Fruit fly (Drosophila melanogaster): ENCODE measurements around the gene natalisin.

natalisin gene

DNA sequence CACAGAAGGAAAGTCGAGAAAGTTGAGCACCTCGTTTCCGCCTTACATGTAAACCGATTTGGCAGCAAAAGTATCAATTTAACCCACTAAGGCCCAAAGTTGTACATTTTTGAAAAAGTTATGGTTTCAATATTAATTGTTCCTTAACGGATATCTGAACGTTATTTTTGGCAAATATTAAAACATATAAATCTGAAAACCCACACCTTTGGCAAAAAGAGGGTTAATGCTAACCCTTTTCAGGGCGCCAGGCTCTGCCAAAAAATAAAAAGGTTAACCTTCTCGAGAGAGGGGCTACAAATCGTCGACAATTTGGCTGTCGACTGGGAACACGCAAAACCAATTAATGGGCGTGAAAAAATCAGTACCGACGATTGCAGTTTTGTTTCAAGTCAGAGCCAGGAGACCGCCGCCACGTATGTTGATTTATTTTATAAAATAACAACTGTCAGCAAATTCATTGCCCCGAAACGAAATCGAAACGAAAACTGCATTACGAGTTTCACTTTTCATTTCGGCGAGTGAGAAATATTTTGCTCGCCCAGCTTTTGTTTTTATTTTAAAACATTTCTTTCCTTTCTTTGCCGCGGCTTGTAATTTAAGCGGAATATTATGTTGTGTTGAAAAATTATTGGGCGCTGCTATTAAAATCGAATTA is 1.1 kb downstream of the natalisin start (continued):
- TF ChIP-seq CG31627 (GFP tag; optimal IDR thresholded peaks at IDR 0.05), result peak; percentile 34
- TF ChIP-seq lz (GFP tag; optimal IDR thresholded peaks at IDR 0.05), result peak; percentile 25
- peak; percentile 34 for TF ChIP-seq CG6792 (GFP tag; optimal IDR thresholded peaks at IDR 0.05)
- TF ChIP-seq vri (GFP tag; optimal IDR thresholded peaks at IDR 0.05), result peak; percentile 1
- peak; percentile 42 for TF ChIP-seq topi (GFP tag; optimal IDR thresholded peaks at IDR 0.05)
- TF ChIP-seq spab (GFP tag; optimal IDR thresholded peaks at IDR 0.05), result no peak
- TF ChIP-seq CG11902 (GFP tag; optimal IDR thresholded peaks at IDR 0.05), result peak; percentile 8
- TF ChIP-seq CG6163 (GFP tag; IDR thresholded peaks at IDR 0.05), result no peak
- no peak for TF ChIP-seq CG10631 (GFP tag; optimal IDR thresholded peaks at IDR 0.05)
- peak; percentile 21 for TF ChIP-seq cyc (GFP tag; optimal IDR thresholded peaks at IDR 0.05)
- TF ChIP-seq acj6 (GFP tag; optimal IDR thresholded peaks at IDR 0.05), result peak; percentile 6
- no peak for TF ChIP-seq CG6276 (GFP tag; optimal IDR thresholded peaks at IDR 0.05)
- TF ChIP-seq Ets96B (tag; optimal IDR thresholded peaks at IDR 0.05), result no peak
- peak; percentile 27 for TF ChIP-seq CG34406 (GFP tag; optimal IDR thresholded peaks at IDR 0.05)
- TF ChIP-seq CG1621 (tag; optimal IDR thresholded peaks at IDR 0.05), result no peak
- TF ChIP-seq Lpt (GFP tag; optimal IDR thresholded peaks at IDR 0.05), result no peak
- TF ChIP-seq dsx (GFP tag; optimal IDR thresholded peaks at IDR 0.05; ENCODE audit: poor library complexity, severe bottlenecking), result no peak
- no peak for TF ChIP-seq CG10669 (GFP tag; optimal IDR thresholded peaks at IDR 0.05)
- TF ChIP-seq CG9139 (GFP tag; optimal IDR thresholded peaks at IDR 0.05), result no peak
- TF ChIP-seq CG8632 (GFP tag; optimal IDR thresholded peaks at IDR 0.05), result peak; percentile 8
- TF ChIP-seq CG3919 (GFP tag; optimal IDR thresholded peaks at IDR 0.05), result peak; percentile 20
- TF ChIP-seq svp (GFP tag), result peak; percentile 24
- TF ChIP-seq Eip78C (GFP tag), result peak; percentile 87
- TF ChIP-seq Smox (GFP tag; optimal IDR thresholded peaks at IDR 0.05), result no peak
- no peak for TF ChIP-seq CG15336 (GFP tag; IDR thresholded peaks at IDR 0.05)

DNA sequence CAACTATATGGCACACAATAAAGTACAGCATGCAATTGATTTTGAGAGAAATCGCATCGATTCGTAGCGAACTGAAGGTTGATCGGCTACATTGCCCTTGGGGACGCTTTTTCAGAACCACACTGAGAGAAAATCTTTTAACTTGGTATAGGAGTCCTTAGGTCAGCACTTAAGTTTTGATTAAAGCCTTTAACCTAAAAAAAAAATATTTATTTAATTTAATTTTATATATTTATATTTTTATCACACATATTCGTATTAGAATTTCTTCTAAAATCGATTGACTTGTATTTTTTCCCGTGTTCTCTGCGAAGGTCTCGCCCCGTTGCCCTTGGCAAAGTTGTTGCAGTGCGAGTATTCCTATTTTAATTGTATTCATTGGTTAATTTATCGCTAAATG is 3.4 kb downstream of the natalisin start:
- TF ChIP-seq CG34406 (GFP tag; optimal IDR thresholded peaks at IDR 0.05), result peak; percentile 44
- peak; percentile 65 for TF ChIP-seq CG8632 (GFP tag; optimal IDR thresholded peaks at IDR 0.05)
- peak; percentile 3 for TF ChIP-seq CG1621 (tag; optimal IDR thresholded peaks at IDR 0.05)
- TF ChIP-seq svp (GFP tag), result peak; percentile 50
- TF ChIP-seq CG6808 (GFP tag; optimal IDR thresholded peaks at IDR 0.05), result peak; percentile 46
- no peak for TF ChIP-seq CG6276 (GFP tag; optimal IDR thresholded peaks at IDR 0.05)
- peak; percentile 25 for TF ChIP-seq acj6 (GFP tag; optimal IDR thresholded peaks at IDR 0.05)
- TF ChIP-seq achi (GFP tag; optimal IDR thresholded peaks at IDR 0.05), result peak; percentile 59
- TF ChIP-seq CG3919 (GFP tag; optimal IDR thresholded peaks at IDR 0.05), result peak; percentile 44
- peak; percentile 64 for TF ChIP-seq dsx (GFP tag; optimal IDR thresholded peaks at IDR 0.05; ENCODE audit: poor library complexity, severe bottlenecking)
- peak; percentile 70 for TF ChIP-seq CG6163 (GFP tag; IDR thresholded peaks at IDR 0.05)
- TF ChIP-seq salr (GFP tag; optimal IDR thresholded peaks at IDR 0.05), result no peak
- no peak for TF ChIP-seq fd85E (GFP tag; optimal IDR thresholded peaks at IDR 0.05)
- peak; percentile 22 for TF ChIP-seq CG7368 (GFP tag; optimal IDR thresholded peaks at IDR 0.05)
- TF ChIP-seq cyc (GFP tag; optimal IDR thresholded peaks at IDR 0.05), result no peak
- TF ChIP-seq CG10631 (GFP tag; optimal IDR thresholded peaks at IDR 0.05), result peak; percentile 68
- peak; percentile 15 for TF ChIP-seq CG32006 (GFP tag; optimal IDR thresholded peaks at IDR 0.05)
- 0 out of 3 replicates have a peak, but pooled peaks have one; percentile 29 for TF ChIP-seq CG8119 (GFP tag; IDR thresholded peaks at IDR 0.05)
- TF ChIP-seq Hr4 (GFP tag; optimal IDR thresholded peaks at IDR 0.05), result no peak
- no peak for TF ChIP-seq Lpt (GFP tag; optimal IDR thresholded peaks at IDR 0.05)
- peak; percentile 35 for TF ChIP-seq fd59A (GFP tag; optimal IDR thresholded peaks at IDR 0.05)
- peak; percentile 23 for TF ChIP-seq CG6792 (GFP tag; optimal IDR thresholded peaks at IDR 0.05)
- no peak for TF ChIP-seq fkh (GFP tag; optimal IDR thresholded peaks at IDR 0.05)
- peak; percentile 66 for TF ChIP-seq Ets96B (tag; optimal IDR thresholded peaks at IDR 0.05)
- no peak for TF ChIP-seq Met (GFP tag; optimal IDR thresholded peaks at IDR 0.05)
- no peak for TF ChIP-seq CG6854 (GFP tag; optimal IDR thresholded peaks at IDR 0.05)
- no peak for TF ChIP-seq CG4318 (GFP tag; optimal IDR thresholded peaks at IDR 0.05)
- peak; percentile 61 for TF ChIP-seq CG10669 (GFP tag; optimal IDR thresholded peaks at IDR 0.05)
- TF ChIP-seq CG8319 (GFP tag; optimal IDR thresholded peaks at IDR 0.05), result peak; percentile 1
- peak; percentile 62 for TF ChIP-seq spab (GFP tag; optimal IDR thresholded peaks at IDR 0.05)
- TF ChIP-seq Hr38 (GFP tag; optimal IDR thresholded peaks at IDR 0.05), result no peak
- TF ChIP-seq CG3032 (tag; optimal IDR thresholded peaks at IDR 0.05), result peak; percentile 61
- TF ChIP-seq Eip93F (GFP tag; optimal IDR thresholded peaks at IDR 0.05), result no peak
- peak; percentile 13 for TF ChIP-seq Eip75B (GFP tag; optimal IDR thresholded peaks at IDR 0.05)
- TF ChIP-seq CG31627 (GFP tag; optimal IDR thresholded peaks at IDR 0.05), result no peak
- peak; percentile 44 for TF ChIP-seq CG9139 (GFP tag; optimal IDR thresholded peaks at IDR 0.05)
- no peak for TF ChIP-seq CG11294 (GFP tag; IDR thresholded peaks at IDR 0.05)
- TF ChIP-seq Smox (GFP tag; optimal IDR thresholded peaks at IDR 0.05), result no peak
- TF ChIP-seq lz (GFP tag; optimal IDR thresholded peaks at IDR 0.05), result no peak
- peak in 1 of 2 experiments; percentile 77 for TF ChIP-seq ss (GFP tag; optimal IDR thresholded peaks at IDR 0.05)
- peak; percentile 29 for TF ChIP-seq OdsH (GFP tag; optimal IDR thresholded peaks at IDR 0.05)
- TF ChIP-seq Eip78C (GFP tag), result peak; percentile 84
